Worm (Caenorhabditis elegans): Measurements from ENCODE around the gene lact-8.

Gene lact-8

DNA sequence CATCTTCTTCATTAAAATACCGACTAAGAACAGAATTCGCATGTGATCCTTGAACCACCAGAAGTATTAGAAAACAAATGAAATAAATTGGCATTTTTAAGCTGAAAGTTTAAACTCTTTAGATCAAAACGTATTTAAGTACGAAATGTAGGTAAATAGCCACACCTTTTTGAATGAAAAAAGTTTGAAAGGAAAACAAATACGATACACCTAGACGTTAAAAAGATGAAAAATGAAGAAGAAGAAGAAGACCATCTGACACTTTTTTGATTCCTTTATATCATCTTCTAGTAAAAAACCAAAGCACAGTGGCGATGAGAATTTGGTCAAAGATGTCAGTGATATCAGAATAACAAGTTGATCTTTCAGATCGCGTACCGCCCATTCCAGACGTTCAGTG, 2.5 kb upstream of the lact-8 start, which contains the start of gene Y42A5A.3:
TSS of gene Y42A5A.3 (minus strand) at position 101 of the 400 bp plus-strand sequence.
- TF ChIP-seq lin-11 (tag; optimal IDR thresholded peaks at IDR 0.05) = no peak
- TF ChIP-seq nhr-232 (tag; optimal IDR thresholded peaks at IDR 0.05) = no peak
- TF ChIP-seq F13H6.1 (tag; optimal IDR thresholded peaks at IDR 0.05) = no peak
- no peak for TF ChIP-seq syd-9 (tag; optimal IDR thresholded peaks at IDR 0.05)
- no peak for TF ChIP-seq T23F11.4 (GFP tag; optimal IDR thresholded peaks at IDR 0.05)
- no peak for TF ChIP-seq sdc-2 (tag; optimal IDR thresholded peaks at IDR 0.05)
- TF ChIP-seq elt-4 (tag; optimal IDR thresholded peaks at IDR 0.05) = no peak
- TF ChIP-seq madf-2 (tag; optimal IDR thresholded peaks at IDR 0.05) = no peak
- TF ChIP-seq unc-42 (tag; optimal IDR thresholded peaks at IDR 0.05) = no peak

DNA sequence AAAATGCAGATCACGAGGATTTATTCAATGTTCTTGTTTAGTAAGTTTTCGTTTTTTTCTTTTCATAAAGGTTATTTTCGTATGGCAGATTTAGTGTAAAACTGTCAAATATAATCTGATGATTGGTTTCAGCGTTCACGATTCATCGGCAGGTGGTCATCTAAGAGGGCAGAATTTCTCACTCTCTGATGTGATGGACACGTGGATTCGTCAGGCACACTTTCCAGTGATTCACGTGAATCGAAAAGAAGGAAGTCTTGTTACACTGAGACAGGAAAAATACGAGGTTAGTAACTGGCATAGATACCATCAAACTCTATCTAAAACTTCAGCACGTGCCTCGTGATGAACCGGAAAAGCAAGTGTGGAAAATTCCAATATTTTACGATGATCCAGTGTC, 1.3 kb upstream of the lact-8 start:
- TF ChIP-seq nfya-1 (tag; optimal IDR thresholded peaks at IDR 0.05) (no peak), madf-2 (tag; optimal IDR thresholded peaks at IDR 0.05) (no peak), C38D4.7 (GFP tag; optimal IDR thresholded peaks at IDR 0.05) (no peak), ama-1 (optimal IDR thresholded peaks at IDR 0.05) (no peak), nhr-232 (tag; optimal IDR thresholded peaks at IDR 0.05) (no peak), che-1 (tag; optimal IDR thresholded peaks at IDR 0.05) (no peak), odd-2 (tag; optimal IDR thresholded peaks at IDR 0.05) (no peak), unc-86 (tag; optimal IDR thresholded peaks at IDR 0.05) (no peak), sox-4 (tag; optimal IDR thresholded peaks at IDR 0.05) (no peak), pax-1 (tag; optimal IDR thresholded peaks at IDR 0.05) (no peak), T23F11.4 (GFP tag; optimal IDR thresholded peaks at IDR 0.05) (no peak), K02D7.2 (tag; optimal IDR thresholded peaks at IDR 0.05) (no peak), fkh-6 (tag; optimal IDR thresholded peaks at IDR 0.05) (no peak), ceh-31 (tag; optimal IDR thresholded peaks at IDR 0.05) (no peak), ceh-2 (tag; optimal IDR thresholded peaks at IDR 0.05) (no peak), npax-4 (tag; optimal IDR thresholded peaks at IDR 0.05) (no peak)

DNA sequence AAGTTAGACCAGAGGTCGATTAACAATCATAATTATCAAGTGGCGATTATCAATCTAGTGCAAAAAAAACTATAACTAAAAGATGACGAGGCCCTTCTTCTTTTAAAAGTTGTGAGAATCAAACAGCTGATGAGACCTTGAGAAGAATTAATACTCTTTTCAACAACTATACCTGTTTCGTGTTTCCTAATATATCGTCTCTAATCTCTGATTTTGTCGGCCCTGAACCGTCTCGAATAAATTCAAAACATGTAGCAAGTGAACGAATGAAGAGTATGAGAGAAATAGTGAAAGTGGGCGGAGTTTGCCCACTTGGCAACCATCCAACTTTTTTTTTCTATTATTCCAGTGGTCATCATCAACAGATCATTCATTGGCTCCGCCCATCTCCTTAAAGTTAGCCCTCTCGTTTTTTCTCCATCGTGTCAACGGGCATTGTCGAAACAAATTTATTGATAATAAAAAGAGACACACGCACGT, 5.8 kb downstream of the lact-8 start, which contains the start of gene Y42A5A.1:
TSS of gene Y42A5A.1 (plus strand) at position 430 of the 480 bp plus-strand sequence.
- TF ChIP-seq ama-1 (optimal IDR thresholded peaks at IDR 0.05) = no peak

DNA sequence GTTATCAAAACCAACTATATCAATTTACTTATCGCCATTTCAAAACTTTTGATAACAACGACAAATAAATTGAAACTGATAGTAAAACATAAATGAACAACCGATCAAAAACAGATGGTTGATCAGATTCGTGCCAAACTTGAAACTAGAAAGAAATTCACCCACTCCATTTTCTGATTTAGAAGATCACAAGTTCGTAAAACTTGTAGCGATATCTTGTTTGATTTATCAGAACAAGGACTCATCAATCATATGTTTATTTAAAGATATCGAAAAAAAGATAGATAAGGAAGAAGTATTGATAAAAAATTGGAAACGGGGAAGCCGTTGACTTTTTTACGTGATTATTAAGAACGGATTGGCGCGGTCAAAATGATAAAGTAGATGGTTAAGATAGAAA, 6.3 kb downstream of the lact-8 start:
- TF ChIP-seq elt-2 (tag; optimal IDR thresholded peaks at IDR 0.05) (peak; percentile 98), che-1 (tag; optimal IDR thresholded peaks at IDR 0.05) (no peak)

DNA sequence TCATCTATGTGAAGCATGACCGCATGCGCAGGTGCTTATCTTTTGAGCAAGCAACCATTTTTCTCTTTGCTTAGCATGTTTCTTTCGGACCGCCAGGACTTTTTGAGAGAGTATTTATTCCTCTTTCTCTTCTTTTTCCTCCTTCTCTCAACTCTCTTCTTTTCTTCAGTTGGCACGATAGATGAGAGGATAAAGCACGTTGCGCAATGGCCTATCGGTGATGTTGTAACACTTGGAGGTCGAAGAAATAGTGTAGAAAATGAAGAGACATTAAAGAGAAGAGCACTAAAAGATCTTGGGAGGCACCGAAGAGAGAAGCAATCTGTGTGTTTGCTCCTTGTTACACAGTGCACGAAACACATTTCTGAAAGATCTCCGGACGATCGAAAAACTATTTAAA, 9.7 kb downstream of the lact-8 start:
- TF ChIP-seq unc-42 (tag; optimal IDR thresholded peaks at IDR 0.05) (no peak), pha-4 (tag; optimal IDR thresholded peaks at IDR 0.05) (no peak), rnt-1 (tag; optimal IDR thresholded peaks at IDR 0.05) (peak; percentile 72), ets-4 (tag; optimal IDR thresholded peaks at IDR 0.05) (peak; percentile 1), ceh-18 (tag; optimal IDR thresholded peaks at IDR 0.05) (peak; percentile 88), pha-2 (tag; optimal IDR thresholded peaks at IDR 0.05) (peak; percentile 55), dmd-4 (tag; optimal IDR thresholded peaks at IDR 0.05; ENCODE audit: borderline replicate concordance) (peak; percentile 48), pax-1 (tag; optimal IDR thresholded peaks at IDR 0.05) (peak; percentile 96), pat-9 (tag; optimal IDR thresholded peaks at IDR 0.05) (peak; percentile 76), Y22D7AL.16 (tag; optimal IDR thresholded peaks at IDR 0.05) (no peak), F13H6.1 (tag; optimal IDR thresholded peaks at IDR 0.05) (peak; percentile 16), lim-6 (tag; optimal IDR thresholded peaks at IDR 0.05) (no peak), ref-2 (tag; optimal IDR thresholded peaks at IDR 0.05) (peak; percentile 3), unc-55 (GFP tag; optimal IDR thresholded peaks at IDR 0.05) (peak; percentile 79), ahr-1 (tag; optimal IDR thresholded peaks at IDR 0.05) (no peak), syd-9 (tag; optimal IDR thresholded peaks at IDR 0.05) (no peak), tbx-2 (tag; optimal IDR thresholded peaks at IDR 0.05) (peak; percentile 65), ceh-2 (tag; optimal IDR thresholded peaks at IDR 0.05) (peak; percentile 27), nfya-1 (tag; optimal IDR thresholded peaks at IDR 0.05) (peak; percentile 74), T23F11.4 (GFP tag; optimal IDR thresholded peaks at IDR 0.05) (no peak), odd-2 (tag; optimal IDR thresholded peaks at IDR 0.05) (no peak), ceh-31 (tag; optimal IDR thresholded peaks at IDR 0.05) (peak; percentile 53), ceh-22 (tag; optimal IDR thresholded peaks at IDR 0.05) (peak; percentile 62)
